Worm (Caenorhabditis elegans): ENCODE data around the gene F15A4.5.

Gene F15A4.5

ce11 chrII:12471138-12471855, at the start of gene F15A4.5, which contains the start of gene phat-8:
TSS of gene F15A4.5 (minus strand) at chrII:12471238.
TSS of gene phat-8 (plus strand) at chrII:12471805.
- no peak for TF ChIP-seq lag-1 (GFP tag; IDR thresholded peaks at IDR 0.05)
- no peak for TF ChIP-seq egl-44 (GFP tag; IDR thresholded peaks at IDR 0.05)

ce11 chrII:12519616-12520015, 48.6 kb upstream of the F15A4.5 start, which contains the start of gene ceh-99:
TSS of gene ceh-99 (plus strand) at chrII:12519981.
- TF ChIP-seq zim-3 (tag; optimal IDR thresholded peaks at IDR 0.05) (no peak), cebp-2 (GFP tag; IDR thresholded peaks at IDR 0.05) (no peak), die-1 (tag; optimal IDR thresholded peaks at IDR 0.05) (no peak), hlh-26 (GFP tag; conservative IDR thresholded peaks at IDR 0.05) (no peak), Y53G8AR.9 (GFP tag; conservative IDR thresholded peaks at IDR 0.05) (no peak), madf-3 (GFP tag; IDR thresholded peaks at IDR 0.05) (0 out of 2 replicates have a peak, but pooled peaks have one; percentile 42), snpc-1.1 (tag; optimal IDR thresholded peaks at IDR 0.05; ENCODE audit: insufficient read depth) (no peak), lir-1 (GFP tag; conservative IDR thresholded peaks at IDR 0.05) (no peak), let-607 (tag; optimal IDR thresholded peaks at IDR 0.05) (no peak), ztf-25 (GFP tag; IDR thresholded peaks at IDR 0.05) (no peak), lin-40 (tag; optimal IDR thresholded peaks at IDR 0.05) (no peak), dox-1 (GFP tag; IDR thresholded peaks at IDR 0.05) (no peak), Y56A3A.18 (GFP tag; IDR thresholded peaks at IDR 0.05) (peak; percentile 14; the same call in 1 of the 2 replicates), madf-8 (GFP tag; conservative IDR thresholded peaks at IDR 0.05) (peak; percentile 50; the same call in 1 of the 2 replicates), B0019.2 (GFP tag; conservative IDR thresholded peaks at IDR 0.05) (no peak), mel-28 (tag; optimal IDR thresholded peaks at IDR 0.05; ENCODE audit: borderline replicate concordance) (no peak), madf-6 (GFP tag; IDR thresholded peaks at IDR 0.05) (peak; percentile 76), egrh-3 (GFP tag; IDR thresholded peaks at IDR 0.05) (no peak), lin-54 (GFP tag; optimal IDR thresholded peaks at IDR 0.05) (no peak), tlf-1 (GFP tag; optimal IDR thresholded peaks at IDR 0.05) (no peak), F10E7.11 (tag; optimal IDR thresholded peaks at IDR 0.05) (no peak), attf-5 (GFP tag; optimal IDR thresholded peaks at IDR 0.05) (no peak), ztf-26 (tag; optimal IDR thresholded peaks at IDR 0.05) (no peak), tbp1 (GFP tag; optimal IDR thresholded peaks at IDR 0.05) (no peak), ceh-100 (GFP tag; IDR thresholded peaks at IDR 0.05) (no peak), F37B4.10 (GFP tag; IDR thresholded peaks at IDR 0.05) (no peak), efl-1 (GFP tag; optimal IDR thresholded peaks at IDR 0.05) (peak; percentile 73), somi-1 (GFP tag; optimal IDR thresholded peaks at IDR 0.05) (no peak), egl-18 (GFP tag; IDR thresholded peaks at IDR 0.05) (no peak), hrde-1 (tag; optimal IDR thresholded peaks at IDR 0.05; ENCODE audit: borderline replicate concordance) (no peak), F55B11.4 (tag; optimal IDR thresholded peaks at IDR 0.05; ENCODE audit: borderline replicate concordance, insufficient read depth) (no peak), attf-3 (GFP tag; conservative IDR thresholded peaks at IDR 0.05) (no peak), hlh-12 (tag; optimal IDR thresholded peaks at IDR 0.05) (no peak), rcor-1 (GFP tag; IDR thresholded peaks at IDR 0.05) (no peak), pbrm-1 (GFP tag; IDR thresholded peaks at IDR 0.05) (peak; percentile 53; the same call in 1 of the 2 replicates), sea-2 (GFP tag; IDR thresholded peaks at IDR 0.05) (no peak), ztf-6 (GFP tag; IDR thresholded peaks at IDR 0.05) (no peak), ztf-18 (tag; optimal IDR thresholded peaks at IDR 0.05) (no peak), ceh-79 (tag; optimal IDR thresholded peaks at IDR 0.05) (no peak), nhr-120 (GFP tag; IDR thresholded peaks at IDR 0.05) (no peak), him-1 (tag; optimal IDR thresholded peaks at IDR 0.05) (no peak), dpff-1 (tag; optimal IDR thresholded peaks at IDR 0.05) (no peak), B0035.1 (tag; optimal IDR thresholded peaks at IDR 0.05) (no peak), sdz-38 (tag; optimal IDR thresholded peaks at IDR 0.05) (no peak)

Measured in whole organism, young adult.